Fruit fly (Drosophila melanogaster) S2 (cell line): ENCODE measurements around the gene Ras85D.
A peak's percentile ranks its signal among the peaks of the same experiment; 100 is the strongest.

Experiments used
- CG8478 ChIP-seq: fragments of >200 bp; optimal IDR thresholded peaks from 2 replicates; lab custom pipeline; 2018
- CTCF ChIP-seq, 2 experiments: fragments of >200 bp; optimal IDR thresholded peaks; 2 replicates each; lab custom pipeline; 2018

DNA sequence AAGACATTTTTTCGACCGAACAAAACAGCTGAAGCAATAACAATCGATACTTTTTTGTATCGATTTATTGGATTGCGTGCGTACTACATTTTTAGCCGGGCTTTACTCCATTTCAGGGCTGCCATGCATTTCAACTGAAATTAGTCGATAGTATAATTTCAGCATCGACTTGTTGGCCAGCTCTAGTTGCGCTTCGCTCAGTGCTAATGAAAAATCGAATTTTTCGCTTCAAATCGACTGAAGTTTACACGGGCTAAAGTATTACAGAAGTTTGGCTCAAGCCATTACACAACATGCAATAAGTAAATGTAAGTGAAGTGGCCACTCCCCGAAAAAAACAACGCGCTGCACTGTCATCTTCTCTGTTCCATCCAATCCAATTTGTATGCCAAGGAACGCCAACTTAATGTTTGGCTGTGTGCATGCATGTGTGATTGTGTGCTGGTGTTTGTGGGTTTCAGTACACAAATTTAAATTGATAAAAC is 3.0 kb upstream of the Ras85D start, which contains the start of the genes mRpL47, CG8176 and Kdm3:
- TF ChIP-seq CTCF (optimal IDR thresholded peaks at IDR 0.05; lab: Kevin White, UChicago) = peak; percentile 58 to 61
- no peak for TF ChIP-seq CG8478 (lab: Kevin White, UChicago)
